Fruit fly (Drosophila melanogaster) whole organism, embryonic: ENCODE results near the gene mRpS11.

ENCODE experiments used
- ATbp ChIP-seq: fragments of 200-800 bp; sonication (Bioruptor generic); optimal IDR thresholded peaks from 2 replicates; lab custom pipeline; 2017; ENCODE audit warnings: missing biosample characterization, mild to moderate bottlenecking, missing genetic modification characterization, missing genetic modification reagents
- CG11247 ChIP-seq: fragments of 200-800 bp; sonication (Bioruptor generic); IDR thresholded peaks from 2 replicates; pipeline ENCODE4 v1.3.6; 2022; ENCODE audit warnings: missing biosample characterization, missing genetic modification characterization
- CG11456 ChIP-seq: fragments of 200-800 bp; sonication (Bioruptor generic); IDR thresholded peaks from 3 replicates; pipeline ENCODE4 v1.3.6; 2022; ENCODE audit warnings: missing biosample characterization, missing genetic modification characterization
- CG13624 ChIP-seq: fragments of 200-800 bp; sonication (Bioruptor generic); optimal IDR thresholded peaks from 2 replicates; lab custom pipeline; 2016; ENCODE audit warnings: missing biosample characterization, missing genetic modification characterization
- CG14965 ChIP-seq: fragments of 200-800 bp; sonication (Bioruptor generic); optimal IDR thresholded peaks from 2 replicates; lab custom pipeline; 2016; ENCODE audit warnings: missing biosample characterization, missing genetic modification characterization, borderline replicate concordance
- CG15696 ChIP-seq: fragments of 200-800 bp; sonication (Bioruptor generic); optimal IDR thresholded peaks from 2 replicates; lab custom pipeline; 2019; ENCODE audit warnings: missing biosample characterization, mild to moderate bottlenecking, missing genetic modification characterization, moderate library complexity
- CG17829 ChIP-seq: fragments of 200-800 bp; optimal IDR thresholded peaks from 2 replicates; lab custom pipeline; 2019; ENCODE audit warnings: missing biosample characterization, mild to moderate bottlenecking, missing genetic modification characterization, moderate library complexity
- CG2129 ChIP-seq: fragments of 200-800 bp; sonication (Bioruptor generic); IDR thresholded peaks from 2 replicates; pipeline ENCODE4 v1.3.6; 2022; ENCODE audit warnings: missing biosample characterization, missing genetic modification characterization; ENCODE audit not compliant: partially characterized antibody
- CG31388 ChIP-seq: fragments of 200-800 bp; sonication (Bioruptor generic); optimal IDR thresholded peaks from 2 replicates; lab custom pipeline; 2016; ENCODE audit warnings: missing biosample characterization, missing genetic modification characterization
- CG3281 ChIP-seq: fragments of 200-800 bp; sonication (Bioruptor generic); optimal IDR thresholded peaks from 3 replicates; lab custom pipeline; 2017; ENCODE audit warnings: missing biosample characterization, mild to moderate bottlenecking, missing genetic modification characterization
- CG33557 ChIP-seq: fragments of 200-800 bp; sonication (Bioruptor generic); optimal IDR thresholded peaks from 2 replicates; lab custom pipeline; 2019; ENCODE audit warnings: missing biosample characterization, mild to moderate bottlenecking, missing genetic modification characterization, moderate library complexity
- CG43689 ChIP-seq: fragments of 200-800 bp; sonication (Bioruptor generic); IDR thresholded peaks from 2 replicates; pipeline ENCODE4 v1.3.6; 2022; ENCODE audit warnings: missing biosample characterization, missing genetic modification characterization
- CG4707 ChIP-seq: fragments of 200-800 bp; sonication (Bioruptor generic); optimal IDR thresholded peaks from 2 replicates; lab custom pipeline; 2018; ENCODE audit warnings: missing biosample characterization, mild to moderate bottlenecking, missing genetic modification characterization, moderate library complexity
- CG4820 ChIP-seq: fragments of 200-800 bp; sonication (Bioruptor generic); optimal IDR thresholded peaks from 3 replicates; lab custom pipeline; 2016; ENCODE audit warnings: missing biosample characterization, missing genetic modification characterization
- CG4854 ChIP-seq: fragments of 200-800 bp; sonication (Bioruptor generic); optimal IDR thresholded peaks from 2 replicates; lab custom pipeline; 2016; ENCODE audit warnings: missing biosample characterization, missing genetic modification characterization, inconsistent platforms
- CG6813 ChIP-seq: fragments of 200-800 bp; sonication (Bioruptor generic); optimal IDR thresholded peaks from 2 replicates; lab custom pipeline; 2017; ENCODE audit warnings: missing biosample characterization, missing genetic modification characterization, mild to moderate bottlenecking, moderate library complexity, missing genetic modification reagents
- CG6854 ChIP-seq: fragments of 200-800 bp; sonication (Bioruptor generic); optimal IDR thresholded peaks from 3 replicates; lab custom pipeline; 2017; ENCODE audit warnings: missing biosample characterization, mild to moderate bottlenecking, missing genetic modification characterization
- CG8281 ChIP-seq: fragments of 200-800 bp; sonication (Bioruptor generic); optimal IDR thresholded peaks from 2 replicates; lab custom pipeline; 2018; ENCODE audit warnings: missing biosample characterization, mild to moderate bottlenecking, missing genetic modification characterization, moderate library complexity
- CG8944 ChIP-seq: fragments of 200-800 bp; sonication (Bioruptor generic); optimal IDR thresholded peaks from 3 replicates; lab custom pipeline; 2016; ENCODE audit warnings: missing biosample characterization, missing genetic modification characterization
- CkIIα-i1 ChIP-seq: fragments of 200-800 bp; sonication (Bioruptor generic); IDR thresholded peaks from 2 replicates; pipeline ENCODE4 v1.3.6; 2022; ENCODE audit warnings: missing biosample characterization, missing genetic modification characterization
- D ChIP-seq, 2 experiments: fragments of 200-800 bp in 1 of 2; fragments of >200 bp in 1 of 2; sonication (Bioruptor generic) in 1 of 2; optimal IDR thresholded peaks; 2 replicates in 1 of 2; 3 replicates in 1 of 2; lab custom pipeline; 2017; ENCODE audit warnings: mild to moderate bottlenecking in 1 of 2, missing biosample characterization in 1 of 2, missing genetic modification characterization in 1 of 2, missing genetic modification reagents in 1 of 2
- Dfd ChIP-seq, 2 experiments: fragments of >200 bp; optimal IDR thresholded peaks; 2 replicates each; lab custom pipeline; 2017; ENCODE audit warnings: missing biosample characterization in 2 of 2, missing genetic modification characterization in 2 of 2
- GATAe ChIP-seq: fragments of 200-800 bp; sonication (Bioruptor generic); conservative IDR thresholded peaks from 2 replicates; pipeline ENCODE4 v1.3.6; 2022; ENCODE audit warnings: missing biosample characterization, missing genetic modification characterization
- Gsc ChIP-seq: fragments of 200-800 bp; sonication (Bioruptor generic); IDR thresholded peaks from 2 replicates; pipeline ENCODE4 v1.3.6; 2022; ENCODE audit warnings: missing biosample characterization, missing genetic modification characterization
- H15 ChIP-seq: fragments of 200-800 bp; sonication (Bioruptor generic); IDR thresholded peaks from 3 replicates; pipeline ENCODE4 v1.3.6; 2022; ENCODE audit warnings: missing biosample characterization, missing genetic modification characterization
- Kr ChIP-seq: fragments of 200-800 bp; sonication (Bioruptor generic); optimal IDR thresholded peaks from 2 replicates; lab custom pipeline; 2017; ENCODE audit warnings: missing biosample characterization, mild to moderate bottlenecking, missing genetic modification characterization
- Med ChIP-seq: fragments of 200-800 bp; sonication (Bioruptor generic); peaks from one replicate; lab custom pipeline; 2016; ENCODE audit warnings: missing biosample characterization, missing genetic modification characterization, mild to moderate bottlenecking, inconsistent platforms, moderate library complexity
- NC2β ChIP-seq: fragments of 200-800 bp; sonication (Bioruptor generic); optimal IDR thresholded peaks from 2 replicates; lab custom pipeline; 2016; ENCODE audit warnings: missing biosample characterization, missing genetic modification characterization
- Optix ChIP-seq: fragments of 200-800 bp; sonication (Bioruptor generic); IDR thresholded peaks from 3 replicates; pipeline ENCODE4 v1.3.6; 2022; ENCODE audit warnings: missing biosample characterization, missing genetic modification characterization
- Ptx1 ChIP-seq: fragments of 200-800 bp; sonication (Bioruptor generic); IDR thresholded peaks from 2 replicates; pipeline ENCODE4 v1.3.6; 2022; ENCODE audit warnings: missing biosample characterization, missing genetic modification characterization
- Tbp ChIP-seq: fragments of >200 bp; optimal IDR thresholded peaks from 2 replicates; lab custom pipeline; 2018; ENCODE audit warnings: missing biosample characterization, missing genetic modification characterization
- chinmo ChIP-seq: fragments of 200-800 bp; sonication (Bioruptor generic); IDR thresholded peaks from 4 replicates; pipeline ENCODE4 v1.3.6; 2022; ENCODE audit warnings: missing biosample characterization, missing genetic modification characterization; ENCODE audit not compliant: partially characterized antibody
- dimm ChIP-seq: fragments of 200-800 bp; sonication (Bioruptor generic); IDR thresholded peaks from 2 replicates; pipeline ENCODE4 v1.3.6; 2022; ENCODE audit warnings: missing biosample characterization, missing genetic modification characterization
- emc ChIP-seq: fragments of 200-800 bp; sonication (Bioruptor generic); optimal IDR thresholded peaks from 2 replicates; lab custom pipeline; 2016; ENCODE audit warnings: missing biosample characterization, missing genetic modification characterization
- ewg ChIP-seq: fragments of 200-800 bp; sonication (Bioruptor generic); optimal IDR thresholded peaks from 3 replicates; lab custom pipeline; 2017; ENCODE audit warnings: mild to moderate bottlenecking, missing biosample characterization, missing genetic modification reagents, missing genetic modification characterization
- fd64A ChIP-seq: fragments of 200-800 bp; sonication (Bioruptor generic); optimal IDR thresholded peaks from 3 replicates; lab custom pipeline; 2018; ENCODE audit warnings: missing biosample characterization, mild to moderate bottlenecking, missing genetic modification characterization
- gcm ChIP-seq: fragments of 200-800 bp; sonication (Bioruptor generic); optimal IDR thresholded peaks from 2 replicates; lab custom pipeline; 2019; ENCODE audit warnings: missing biosample characterization, mild to moderate bottlenecking, missing genetic modification characterization, moderate library complexity
- grn ChIP-seq: fragments of 200-800 bp; sonication (Bioruptor generic); optimal IDR thresholded peaks from 3 replicates; lab custom pipeline; 2017; ENCODE audit warnings: missing biosample characterization, missing genetic modification characterization
- hth ChIP-seq: fragments of >200 bp; optimal IDR thresholded peaks from 2 replicates; lab custom pipeline; 2017; ENCODE audit warnings: inconsistent platforms
- ken ChIP-seq: fragments of 200-800 bp; sonication (Bioruptor generic); IDR thresholded peaks from 3 replicates; pipeline ENCODE4 v1.3.6; 2022; ENCODE audit warnings: missing biosample characterization, missing genetic modification characterization
- kni ChIP-seq: fragments of 200-800 bp; sonication (Bioruptor generic); optimal IDR thresholded peaks from 3 replicates; lab custom pipeline; 2017; ENCODE audit warnings: mild to moderate bottlenecking, missing biosample characterization, missing genetic modification reagents, missing genetic modification characterization
- mam ChIP-seq: fragments of 200-800 bp; sonication (Bioruptor generic); optimal IDR thresholded peaks from 3 replicates; lab custom pipeline; 2016; ENCODE audit warnings: missing biosample characterization, missing genetic modification characterization
- pan ChIP-seq, 4 experiments: fragments of >200 bp in 3 of 4; fragments of 200-800 bp in 1 of 4; sonication (Bioruptor generic) in 1 of 4; optimal IDR thresholded peaks in 3 of 4; IDR thresholded peaks in 1 of 4; 2 replicates each; pipeline versions ENCODE4 v1.3.6 to Lab custom; 2017 to 2022; ENCODE audit warnings: missing biosample characterization in 2 of 4, missing genetic modification characterization in 2 of 4, mixed read lengths in 1 of 4
- salm ChIP-seq: fragments of 200-800 bp; sonication (Bioruptor generic); optimal IDR thresholded peaks from 2 replicates; lab custom pipeline; 2018; ENCODE audit warnings: missing biosample characterization, mild to moderate bottlenecking, missing genetic modification characterization
- so ChIP-seq: fragments of 200-800 bp; sonication (Bioruptor generic); IDR thresholded peaks from 3 replicates; pipeline ENCODE4 v1.3.6; 2022; ENCODE audit warnings: missing biosample characterization, missing genetic modification characterization
- stc ChIP-seq: fragments of 200-800 bp; sonication (Bioruptor generic); IDR thresholded peaks from 2 replicates; pipeline ENCODE4 v1.3.6; 2022; ENCODE audit warnings: missing biosample characterization, missing genetic modification characterization
- usp ChIP-seq: fragments of >200 bp; optimal IDR thresholded peaks from 2 replicates; lab custom pipeline; 2017; ENCODE audit warnings: missing biosample characterization, missing genetic modification characterization
- zf30C ChIP-seq: fragments of 200-800 bp; sonication (Bioruptor generic); optimal IDR thresholded peaks from 3 replicates; lab custom pipeline; 2018; ENCODE audit warnings: missing biosample characterization, mild to moderate bottlenecking, missing genetic modification characterization
- zfh2 ChIP-seq: fragments of 200-800 bp; sonication (Bioruptor generic); optimal IDR thresholded peaks from 2 replicates; lab custom pipeline; 2016; ENCODE audit warnings: missing biosample characterization, missing genetic modification characterization

mRpS11 gene

dm6 chr3R:17056183-17056904 lies 16.2 kb upstream of the mRpS11 start (continued):
- peak; percentile 95 for TF ChIP-seq chinmo
- TF ChIP-seq gcm, result peak; percentile 53
- peak; percentile 13 for TF ChIP-seq salm (tag; lab: Kevin White, UChicago)
- peak; percentile 92 for TF ChIP-seq CG8281
- no peak for TF ChIP-seq ATbp
- TF ChIP-seq Optix, result no peak
- no peak for TF ChIP-seq CG8944
- no peak for TF ChIP-seq dimm (GFP tag; lab: Robert Waterston, UW)
- TF ChIP-seq pan (optimal IDR thresholded peaks at IDR 0.05; lab: Kevin White, UChicago), result no peak
- TF ChIP-seq pan (GFP tag; optimal IDR thresholded peaks at IDR 0.05 in 1 of 2, IDR thresholded peaks at IDR 0.05 in 1 of 2), result peak in 1 of 2 experiments; percentile 6
- TF ChIP-seq hth (lab: Kevin White, UChicago), result no peak
- peak; percentile 99 for TF ChIP-seq Med (GFP tag; lab: Kevin White, UChicago)
- TF ChIP-seq CG31388 (GFP tag; lab: Kevin White, UChicago), result no peak
- TF ChIP-seq Ptx1 (GFP tag; lab: Robert Waterston, UW), result no peak
- peak; percentile 33 for TF ChIP-seq zf30C (GFP tag; lab: Kevin White, UChicago)
- TF ChIP-seq CG4707 (GFP tag; lab: Kevin White, UChicago), result no peak
- no peak for TF ChIP-seq CG6813 (GFP tag; lab: Kevin White, UChicago)
- TF ChIP-seq stc (GFP tag; lab: Robert Waterston, UW), result no peak
- TF ChIP-seq CG17829, result peak; percentile 19
- 0 out of 2 replicates have a peak, but pooled peaks have one; percentile 29 for TF ChIP-seq CG11247 (GFP tag; lab: Robert Waterston, UW)
- no peak for TF ChIP-seq CkIIα-i1 (GFP tag; lab: Robert Waterston, UW)
- no peak for TF ChIP-seq emc (GFP tag; lab: Kevin White, UChicago)
- TF ChIP-seq ewg (GFP tag; lab: Kevin White, UChicago), result no peak
- no peak for TF ChIP-seq zfh2 (GFP tag; lab: Kevin White, UChicago)
- no peak for TF ChIP-seq CG15696 (tag; lab: Kevin White, UChicago)
- TF ChIP-seq H15 (GFP tag; lab: Robert Waterston, UW), result no peak
- TF ChIP-seq grn (GFP tag; lab: Kevin White, UChicago), result no peak
- TF ChIP-seq GATAe (GFP tag; lab: Robert Waterston, UW), result no peak
- TF ChIP-seq kni (GFP tag; lab: Kevin White, UChicago), result peak; percentile 99
- no peak for TF ChIP-seq Tbp (GFP tag; lab: Kevin White, UChicago)
- 0 out of 3 replicates have a peak, but pooled peaks have one; percentile 68 for TF ChIP-seq so (GFP tag; lab: Robert Waterston, UW)
- no peak for TF ChIP-seq CG6854 (GFP tag; lab: Kevin White, UChicago)
- TF ChIP-seq CG43689 (GFP tag; lab: Robert Waterston, UW), result no peak
- no peak for TF ChIP-seq Gsc
- no peak for TF ChIP-seq fd64A (GFP tag; lab: Kevin White, UChicago)
- TF ChIP-seq mam (GFP tag; lab: Kevin White, UChicago), result no peak
- no peak for TF ChIP-seq CG4820
- peak; percentile 34 for TF ChIP-seq Kr
- TF ChIP-seq ken (GFP tag; lab: Robert Waterston, UW), result 0 out of 3 replicates have a peak, but pooled peaks have one; percentile 4
- no peak for TF ChIP-seq usp (GFP tag; lab: Kevin White, UChicago)
- no peak for TF ChIP-seq CG3281
- TF ChIP-seq CG13624 (GFP tag; lab: Kevin White, UChicago), result no peak
- peak; percentile 15 for TF ChIP-seq NC2β (GFP tag; lab: Kevin White, UChicago)
- TF ChIP-seq CG14965 (GFP tag; lab: Kevin White, UChicago), result no peak
- no peak for TF ChIP-seq CG4854 (GFP tag; lab: Kevin White, UChicago)
- peak; percentile 52 for TF ChIP-seq D (optimal IDR thresholded peaks at IDR 0.05; lab: Kevin White, UChicago)
- no peak for TF ChIP-seq D (GFP tag; optimal IDR thresholded peaks at IDR 0.05; lab: Kevin White, UChicago)
- no peak for TF ChIP-seq Dfd (GFP tag; optimal IDR thresholded peaks at IDR 0.05; lab: Kevin White, UChicago)
- TF ChIP-seq CG11456, result no peak
- no peak for TF ChIP-seq CG2129 (GFP tag; lab: Robert Waterston, UW)
- no peak for TF ChIP-seq CG33557 (GFP tag; lab: Kevin White, UChicago)
